Worm (Caenorhabditis elegans) whole organism, L4 larva: ENCODE measurements around the gene rib-2.

ENCODE experiments used
- F10B5.3 ChIP-seq: sonication (generic microtip); optimal IDR thresholded peaks from 2 replicates; lab custom pipeline; 2016; ENCODE audit warnings: mild to moderate bottlenecking, missing genetic modification characterization, missing compliant biosample characterization
- F26F4.8 ChIP-seq: fragments of 200-800 bp; sonication (Bioruptor generic); conservative IDR thresholded peaks from 2 replicates; pipeline ENCODE4 v1.3.6; 2022; ENCODE audit warnings: missing genetic modification characterization, missing compliant biosample characterization
- F44E2.7 ChIP-seq: fragments of 200-800 bp; sonication (Bioruptor generic); IDR thresholded peaks from 2 replicates; pipeline ENCODE4 v2.1.2; 2022; ENCODE audit warnings: missing genetic modification characterization, missing compliant biosample characterization
- F49E8.2 ChIP-seq: sonication (generic microtip); optimal IDR thresholded peaks from 2 replicates; lab custom pipeline; 2016; ENCODE audit warnings: missing compliant biosample characterization, mild to moderate bottlenecking, missing genetic modification characterization, borderline replicate concordance
- T26A8.4 ChIP-seq: fragments of 200-800 bp; sonication (Bioruptor generic); IDR thresholded peaks from 2 replicates; pipeline ENCODE4 v1.3.6; 2022; ENCODE audit warnings: missing genetic modification characterization, missing compliant biosample characterization
- Y48G9A.11 ChIP-seq: fragments of 200-800 bp; sonication (Bioruptor generic); IDR thresholded peaks from 2 replicates; pipeline ENCODE4 v1.3.6; 2022; ENCODE audit warnings: missing genetic modification reagents, missing genetic modification characterization, missing compliant biosample characterization
- Y5F2A.4 ChIP-seq: fragments of 200-800 bp; sonication (Bioruptor generic); optimal IDR thresholded peaks from 2 replicates; lab custom pipeline; 2018; ENCODE audit warnings: mild to moderate bottlenecking, missing genetic modification characterization, missing compliant biosample characterization
- Y75B8A.6 ChIP-seq: fragments of 200-800 bp; sonication (Bioruptor generic); IDR thresholded peaks from 2 replicates; pipeline ENCODE4 v1.3.6; 2022; ENCODE audit warnings: missing genetic modification reagents, missing genetic modification characterization, missing compliant biosample characterization
- ZK337.2 ChIP-seq: fragments of 200-800 bp; sonication (Bioruptor generic); IDR thresholded peaks from 2 replicates; pipeline ENCODE4 v1.3.6; 2022; ENCODE audit warnings: missing genetic modification reagents, missing genetic modification characterization, missing compliant biosample characterization
- arid-1 ChIP-seq: fragments of 200-800 bp; sonication (Bioruptor generic); conservative IDR thresholded peaks from 2 replicates; pipeline ENCODE4 v1.3.6; 2022; ENCODE audit warnings: missing genetic modification reagents, missing genetic modification characterization, missing compliant biosample characterization
- ceh-82 ChIP-seq: sonication (generic microtip); optimal IDR thresholded peaks from 2 replicates; lab custom pipeline; 2017; ENCODE audit warnings: missing biosample characterization, missing genetic modification characterization
- ctbp-1 ChIP-seq: fragments of 200-800 bp; sonication (Bioruptor generic); IDR thresholded peaks from 2 replicates; pipeline ENCODE4 v1.3.6; 2022; ENCODE audit warnings: missing genetic modification reagents, missing genetic modification characterization, missing compliant biosample characterization
- daf-16 ChIP-seq, 3 experiments: sonication (generic microtip); optimal IDR thresholded peaks; 2 replicates each; lab custom pipeline; 2016 to 2017; ENCODE audit warnings: missing genetic modification characterization in 3 of 3, missing genetic modification reagents in 3 of 3, mild to moderate bottlenecking in 2 of 3, missing compliant biosample characterization in 2 of 3, missing biosample characterization in 1 of 3, moderate library complexity in 1 of 3
- dmd-6 ChIP-seq: fragments of 200-800 bp; sonication (Bioruptor generic); IDR thresholded peaks from 2 replicates; pipeline ENCODE4 v1.3.6; 2022; ENCODE audit warnings: missing genetic modification reagents, missing genetic modification characterization, missing compliant biosample characterization
- egl-43 ChIP-seq: fragments of 200-800 bp; sonication (Bioruptor generic); IDR thresholded peaks from 2 replicates; pipeline ENCODE4 v1.3.6; 2022; ENCODE audit warnings: missing genetic modification reagents, missing genetic modification characterization, missing compliant biosample characterization
- fkh-10 ChIP-seq: fragments of 150-350 bp; optimal IDR thresholded peaks from 2 replicates; lab custom pipeline; 2014; ENCODE audit warnings: missing biosample characterization, missing genetic modification reagents, missing genetic modification characterization
- gei-8 ChIP-seq: fragments of 200-800 bp; sonication (Bioruptor generic); optimal IDR thresholded peaks from 2 replicates; lab custom pipeline; 2018; ENCODE audit warnings: mild to moderate bottlenecking, missing genetic modification characterization, missing compliant biosample characterization
- hif-1 ChIP-seq, 2 experiments: sonication (generic microtip); optimal IDR thresholded peaks; 2 replicates each; lab custom pipeline; 2016 to 2017; ENCODE audit warnings: missing compliant biosample characterization in 2 of 2, missing genetic modification characterization in 2 of 2, missing genetic modification reagents in 2 of 2, missing genotype in 2 of 2, mild to moderate bottlenecking in 1 of 2
- hlh-30 ChIP-seq: sonication (generic microtip); optimal IDR thresholded peaks from 2 replicates; lab custom pipeline; 2017; ENCODE audit warnings: antibody characterized with exemption, mild to moderate bottlenecking, missing genetic modification characterization, missing compliant biosample characterization; ENCODE audit not compliant: insufficient read depth
- lim-7 ChIP-seq: fragments of 200-800 bp; sonication (Bioruptor generic); IDR thresholded peaks from 2 replicates; pipeline ENCODE4 v1.3.6; 2022; ENCODE audit warnings: missing genetic modification characterization, missing compliant biosample characterization
- lin-1 ChIP-seq: fragments of 200-800 bp; sonication (Bioruptor generic); IDR thresholded peaks from 2 replicates; pipeline ENCODE4 v1.3.6; 2022; ENCODE audit warnings: missing genetic modification reagents, missing genetic modification characterization, missing compliant biosample characterization
- lin-29 ChIP-seq: fragments of 200-800 bp; sonication (Bioruptor generic); IDR thresholded peaks from 2 replicates; pipeline ENCODE4 v1.3.6; 2022; ENCODE audit warnings: missing genetic modification reagents, missing genetic modification characterization, missing compliant biosample characterization
- lin-38 ChIP-seq: fragments of 200-800 bp; sonication (Bioruptor generic); IDR thresholded peaks from 2 replicates; pipeline ENCODE4 v1.3.6; 2022; ENCODE audit warnings: missing genetic modification reagents, missing genetic modification characterization, missing compliant biosample characterization
- madf-5 ChIP-seq, 2 experiments: fragments of 200-800 bp; sonication (Bioruptor generic); IDR thresholded peaks; 2 replicates each; pipeline ENCODE4 v1.3.6; 2022; ENCODE audit warnings: missing compliant biosample characterization in 2 of 2, missing genetic modification characterization in 2 of 2
- mdt-29 ChIP-seq: fragments of 200-800 bp; sonication (Bioruptor generic); IDR thresholded peaks from 2 replicates; pipeline ENCODE4 v1.3.6; 2022; ENCODE audit warnings: missing genetic modification reagents, missing genetic modification characterization, missing compliant biosample characterization
- mep-1 ChIP-seq: fragments of 150-350 bp; sonication (generic microtip); optimal IDR thresholded peaks from 3 replicates; lab custom pipeline; 2014; ENCODE audit warnings: missing biosample characterization, missing genetic modification characterization
- nhr-111 ChIP-seq: fragments of 200-800 bp; sonication (Bioruptor generic); optimal IDR thresholded peaks from 2 replicates; lab custom pipeline; 2018; ENCODE audit warnings: mild to moderate bottlenecking, missing genetic modification characterization, missing compliant biosample characterization
- nhr-25 ChIP-seq: sonication (generic microtip); optimal IDR thresholded peaks from 2 replicates; lab custom pipeline; 2017; ENCODE audit warnings: missing genetic modification characterization, mild to moderate bottlenecking, missing compliant biosample characterization, antibody characterized with exemption, moderate library complexity, borderline replicate concordance; ENCODE audit not compliant: insufficient read depth
- nhr-76 ChIP-seq: fragments of 150-350 bp; optimal IDR thresholded peaks from 2 replicates; lab custom pipeline; 2014; ENCODE audit warnings: missing biosample characterization, missing genetic modification characterization
- pha-4 ChIP-seq, 2 experiments: fragments of 150-350 bp in 1 of 2; fragments of 200-800 bp in 1 of 2; sonication (Bioruptor generic) in 1 of 2; IDR thresholded peaks in 1 of 2; optimal IDR thresholded peaks in 1 of 2; 2 replicates each; pipeline versions ENCODE4 v1.3.6 to Lab custom; 2014 to 2022; ENCODE audit warnings: missing genetic modification characterization in 2 of 2, missing genetic modification reagents in 2 of 2, missing biosample characterization in 1 of 2, missing compliant biosample characterization in 1 of 2
- snpc-1.2 ChIP-seq: fragments of 200-800 bp; sonication (Bioruptor generic); IDR thresholded peaks from 2 replicates; pipeline ENCODE4 v1.3.6; 2022; ENCODE audit warnings: missing genetic modification reagents, missing genetic modification characterization, missing compliant biosample characterization
- spr-1 ChIP-seq: sonication (generic microtip); optimal IDR thresholded peaks from 2 replicates; lab custom pipeline; 2016; ENCODE audit warnings: mild to moderate bottlenecking, missing genetic modification characterization, missing compliant biosample characterization
- tag-97 ChIP-seq: fragments of 200-800 bp; sonication (Bioruptor generic); IDR thresholded peaks from 2 replicates; pipeline ENCODE4 v1.3.6; 2022; ENCODE audit warnings: missing genetic modification characterization, missing compliant biosample characterization
- tra-1 ChIP-seq: fragments of 200-800 bp; sonication (Bioruptor generic); IDR thresholded peaks from 2 replicates; pipeline ENCODE4 v1.3.6; 2022; ENCODE audit warnings: missing genetic modification reagents, missing genetic modification characterization, missing compliant biosample characterization
- unc-130 ChIP-seq: sonication (generic microtip); optimal IDR thresholded peaks from 2 replicates; lab custom pipeline; 2016; ENCODE audit warnings: missing genetic modification reagents, missing genetic modification characterization, missing compliant biosample characterization
- zfp-3 ChIP-seq: fragments of 200-800 bp; sonication (Bioruptor generic); conservative IDR thresholded peaks from 2 replicates; pipeline ENCODE4 v1.3.6; 2022; ENCODE audit warnings: missing genetic modification reagents, missing genetic modification characterization, missing compliant biosample characterization
- zip-2 ChIP-seq: fragments of 150-350 bp; optimal IDR thresholded peaks from 2 replicates; lab custom pipeline; 2014; ENCODE audit warnings: missing biosample characterization, missing genetic modification characterization
- ztf-11 ChIP-seq: fragments of 150-350 bp; optimal IDR thresholded peaks from 2 replicates; lab custom pipeline; 2014; ENCODE audit warnings: missing biosample characterization, missing genetic modification characterization

The rib-2 gene

ce11 chrIII:10746406-10746807, 3.8 kb downstream of the rib-2 start:
- TF ChIP-seq madf-5 (GFP tag; IDR thresholded peaks at IDR 0.05; lab: Robert Waterston, UW) (0 out of 4 replicates have a peak, but pooled peaks of 1 of the 2 experiments have one; percentile 31), ztf-11 (tag; lab: Kevin White, UChicago) (no peak), F44E2.7 (GFP tag; lab: Robert Waterston, UW) (0 out of 2 replicates have a peak, but pooled peaks have one; percentile 34), snpc-1.2 (peak; percentile 65; the same call in 1 of the 2 replicates), nhr-76 (tag; lab: Kevin White, UChicago) (no peak), ceh-82 (tag; lab: Kevin White, UChicago) (no peak), dmd-6 (GFP tag; lab: Robert Waterston, UW) (no peak), zip-2 (tag; lab: Kevin White, UChicago) (no peak), F10B5.3 (tag; lab: Kevin White, UChicago) (peak; percentile 29), hlh-30 (tag; lab: Kevin White, UChicago) (no peak), Y48G9A.11 (peak; percentile 64), pha-4 (GFP tag; IDR thresholded peaks at IDR 0.05; lab: Robert Waterston, UW) (peak; percentile 69; the same call in 1 of the 2 replicates), pha-4 (tag; optimal IDR thresholded peaks at IDR 0.05; lab: Kevin White, UChicago) (no peak), mdt-29 (GFP tag; lab: Robert Waterston, UW) (peak; percentile 45; the same call in 1 of the 2 replicates), F26F4.8 (GFP tag; lab: Robert Waterston, UW) (0 out of 2 replicates have a peak, but pooled peaks have one; percentile 20), arid-1 (GFP tag; lab: Robert Waterston, UW) (peak; percentile 74; the same call in 1 of the 2 replicates), gei-8 (GFP tag; lab: Kevin White, UChicago) (peak; percentile 56), mep-1 (tag; lab: Kevin White, UChicago) (peak; percentile 30), nhr-111 (GFP tag; lab: Kevin White, UChicago) (no peak), zfp-3 (GFP tag; lab: Robert Waterston, UW) (no peak), F49E8.2 (tag; lab: Kevin White, UChicago) (peak; percentile 91), lin-29 (no peak), ZK337.2 (GFP tag; lab: Robert Waterston, UW) (no peak), T26A8.4 (GFP tag; lab: Robert Waterston, UW) (0 out of 2 replicates have a peak, but pooled peaks have one; percentile 52), egl-43 (GFP tag; lab: Robert Waterston, UW) (peak; percentile 39; the same call in 1 of the 2 replicates), unc-130 (peak; percentile 78), Y75B8A.6 (GFP tag; lab: Robert Waterston, UW) (no peak), nhr-25 (no peak), lin-38 (GFP tag; lab: Robert Waterston, UW) (peak; percentile 80), tra-1 (GFP tag; lab: Robert Waterston, UW) (0 out of 2 replicates have a peak, but pooled peaks have one; percentile 7), lim-7 (GFP tag; lab: Robert Waterston, UW) (peak; percentile 59; the same call in 1 of the 2 replicates), lin-1 (GFP tag; lab: Robert Waterston, UW) (peak; percentile 69; the same call in 1 of the 2 replicates), tag-97 (GFP tag; lab: Robert Waterston, UW) (no peak), fkh-10 (GFP tag; lab: Kevin White, UChicago) (no peak), daf-16 (GFP tag; optimal IDR thresholded peaks at IDR 0.05; lab: Kevin White, UChicago) (peak in 1 of 2 experiments; percentile 12), daf-16 (tag; optimal IDR thresholded peaks at IDR 0.05; lab: Kevin White, UChicago) (no peak), spr-1 (no peak), Y5F2A.4 (GFP tag; lab: Kevin White, UChicago) (peak; percentile 73), ctbp-1 (GFP tag; lab: Robert Waterston, UW) (peak; percentile 53; the same call in 1 of the 2 replicates), hif-1 (tag; optimal IDR thresholded peaks at IDR 0.05; lab: Kevin White, UChicago) (no peak)
